Worm (Caenorhabditis elegans) whole organism, mixed stage, embryonic: ENCODE results near the gene npr-13.
A peak's percentile ranks its signal among the peaks of the same experiment; 100 is the strongest.

Experiments
- M03D4.4 ChIP-seq: sonication (generic microtip); optimal IDR thresholded peaks from 2 replicates; lab custom pipeline; 2017; ENCODE audit warnings: mild to moderate bottlenecking, missing genetic modification characterization, missing compliant biosample characterization
- bed-3 ChIP-seq: fragments of 200-800 bp; sonication (Bioruptor generic); optimal IDR thresholded peaks from 3 replicates; lab custom pipeline; 2018; ENCODE audit warnings: mild to moderate bottlenecking, missing genetic modification characterization, moderate library complexity, missing compliant biosample characterization
- blmp-1 ChIP-seq: fragments of 150-350 bp; optimal IDR thresholded peaks from 2 replicates; lab custom pipeline; 2014; ENCODE audit warnings: missing biosample characterization, missing genetic modification characterization
- ceh-39 ChIP-seq: fragments of 150-350 bp; optimal IDR thresholded peaks from 2 replicates; lab custom pipeline; 2014; ENCODE audit warnings: missing biosample characterization, missing genetic modification characterization
- ceh-43 ChIP-seq: fragments of 200-800 bp; sonication (Bioruptor generic); optimal IDR thresholded peaks from 2 replicates; lab custom pipeline; 2018; ENCODE audit warnings: mild to moderate bottlenecking, missing genetic modification characterization, moderate library complexity, missing compliant biosample characterization
- ceh-83 ChIP-seq: fragments of 200-800 bp; sonication (Bioruptor generic); optimal IDR thresholded peaks from 2 replicates; lab custom pipeline; 2018; ENCODE audit warnings: mild to moderate bottlenecking, missing genetic modification characterization, missing compliant biosample characterization
- ces-1 ChIP-seq: fragments of 150-350 bp; optimal IDR thresholded peaks from 2 replicates; lab custom pipeline; 2014; ENCODE audit warnings: missing biosample characterization, missing genetic modification reagents, missing genetic modification characterization
- cnd-1 ChIP-seq: fragments of 200-800 bp; sonication (Bioruptor generic); optimal IDR thresholded peaks from 2 replicates; lab custom pipeline; 2018; ENCODE audit warnings: mild to moderate bottlenecking, missing genetic modification characterization, missing compliant biosample characterization
- drap-1 ChIP-seq: fragments of 200-800 bp; sonication (Bioruptor generic); optimal IDR thresholded peaks from 3 replicates; lab custom pipeline; 2018; ENCODE audit warnings: mild to moderate bottlenecking, missing genetic modification characterization, missing compliant biosample characterization
- elt-1 ChIP-seq: sonication (generic microtip); optimal IDR thresholded peaks from 2 replicates; lab custom pipeline; 2017; ENCODE audit warnings: missing genetic modification characterization, mild to moderate bottlenecking, missing compliant biosample characterization, antibody characterized with exemption, moderate library complexity, borderline replicate concordance; ENCODE audit not compliant: insufficient read depth
- elt-3 ChIP-seq: fragments of 150-350 bp; optimal IDR thresholded peaks from 2 replicates; lab custom pipeline; 2014; ENCODE audit warnings: missing biosample characterization, missing genetic modification characterization
- flh-1 ChIP-seq: fragments of 200-800 bp; sonication (Bioruptor generic); optimal IDR thresholded peaks from 2 replicates; lab custom pipeline; 2018; ENCODE audit warnings: mild to moderate bottlenecking, missing genetic modification characterization, moderate library complexity, missing compliant biosample characterization
- ham-2 ChIP-seq: fragments of 200-800 bp; sonication (Bioruptor generic); optimal IDR thresholded peaks from 2 replicates; lab custom pipeline; 2018; ENCODE audit warnings: mild to moderate bottlenecking, missing genetic modification characterization, missing compliant biosample characterization
- hlh-1 ChIP-seq: fragments of 150-350 bp; optimal IDR thresholded peaks from 2 replicates; lab custom pipeline; 2014; ENCODE audit warnings: missing biosample characterization, missing genetic modification reagents, missing genetic modification characterization
- lin-13 ChIP-seq: fragments of 150-350 bp; optimal IDR thresholded peaks from 2 replicates; lab custom pipeline; 2014; ENCODE audit warnings: missing biosample characterization, missing genetic modification characterization
- lin-32 ChIP-seq: fragments of 200-800 bp; sonication (Bioruptor generic); optimal IDR thresholded peaks from 2 replicates; lab custom pipeline; 2018; ENCODE audit warnings: mild to moderate bottlenecking, missing genetic modification characterization, missing compliant biosample characterization
- lsy-2 ChIP-seq: fragments of 150-350 bp; optimal IDR thresholded peaks from 2 replicates; lab custom pipeline; 2014; ENCODE audit warnings: missing biosample characterization, missing genetic modification characterization
- mab-5 ChIP-seq: fragments of 150-350 bp; optimal IDR thresholded peaks from 2 replicates; lab custom pipeline; 2014; ENCODE audit warnings: missing biosample characterization, missing genetic modification characterization
- mep-1 ChIP-seq: fragments of 150-350 bp; optimal IDR thresholded peaks from 2 replicates; lab custom pipeline; 2017; ENCODE audit warnings: missing biosample characterization, missing genetic modification reagents, missing genetic modification characterization, inconsistent platforms
- mls-2 ChIP-seq: sonication (generic microtip); optimal IDR thresholded peaks from 2 replicates; lab custom pipeline; 2016; ENCODE audit warnings: mild to moderate bottlenecking, missing genetic modification characterization, moderate library complexity, missing compliant biosample characterization
- nhr-12 ChIP-seq: fragments of 150-350 bp; optimal IDR thresholded peaks from 2 replicates; lab custom pipeline; 2014; ENCODE audit warnings: missing biosample characterization, missing genetic modification characterization
- nhr-2 ChIP-seq: fragments of 150-350 bp; optimal IDR thresholded peaks from 2 replicates; lab custom pipeline; 2014; ENCODE audit warnings: missing biosample characterization, missing genetic modification characterization
- nhr-237 ChIP-seq: fragments of 150-350 bp; optimal IDR thresholded peaks from 2 replicates; lab custom pipeline; 2014; ENCODE audit warnings: missing biosample characterization, missing genetic modification characterization
- nhr-28 ChIP-seq: fragments of 150-350 bp; optimal IDR thresholded peaks from 2 replicates; lab custom pipeline; 2014; ENCODE audit warnings: missing biosample characterization, missing genetic modification characterization
- nhr-76 ChIP-seq: sonication (generic microtip); optimal IDR thresholded peaks from 2 replicates; lab custom pipeline; 2017; ENCODE audit warnings: missing biosample characterization, missing genetic modification characterization
- pha-4 ChIP-seq: fragments of 150-350 bp; optimal IDR thresholded peaks from 2 replicates; lab custom pipeline; 2018; ENCODE audit warnings: missing biosample characterization, missing genetic modification reagents, missing genetic modification characterization
- sem-2 ChIP-seq: fragments of 200-800 bp; sonication (Bioruptor generic); optimal IDR thresholded peaks from 2 replicates; lab custom pipeline; 2018; ENCODE audit warnings: mild to moderate bottlenecking, missing genetic modification characterization, missing compliant biosample characterization
- snpc-4 ChIP-seq: fragments of 150-350 bp; optimal IDR thresholded peaks from 2 replicates; lab custom pipeline; 2014; ENCODE audit warnings: missing biosample characterization, missing genetic modification characterization
- sptf-1 ChIP-seq: sonication (generic microtip); optimal IDR thresholded peaks from 2 replicates; lab custom pipeline; 2017; ENCODE audit warnings: mild to moderate bottlenecking, missing genetic modification characterization, moderate library complexity, missing compliant biosample characterization
- tbx-8 ChIP-seq: fragments of 200-800 bp; sonication (Bioruptor generic); optimal IDR thresholded peaks from 2 replicates; lab custom pipeline; 2018; ENCODE audit warnings: mild to moderate bottlenecking, missing genetic modification characterization, moderate library complexity, missing compliant biosample characterization
- unc-120 ChIP-seq: sonication (generic microtip); optimal IDR thresholded peaks from 2 replicates; lab custom pipeline; 2017; ENCODE audit warnings: missing genetic modification characterization, missing compliant biosample characterization; ENCODE audit not compliant: poor library complexity, severe bottlenecking
- unc-39 ChIP-seq: fragments of 150-350 bp; optimal IDR thresholded peaks from 2 replicates; lab custom pipeline; 2014; ENCODE audit warnings: missing biosample characterization, missing genetic modification characterization
- unc-62 ChIP-seq: fragments of 150-350 bp; optimal IDR thresholded peaks from 2 replicates; lab custom pipeline; 2014; ENCODE audit warnings: missing biosample characterization, missing genetic modification reagents, missing genetic modification characterization
- zip-8 ChIP-seq: fragments of 150-350 bp; optimal IDR thresholded peaks from 2 replicates; lab custom pipeline; 2014; ENCODE audit warnings: missing biosample characterization, missing genetic modification characterization
- ztf-11 ChIP-seq: fragments of 150-350 bp; optimal IDR thresholded peaks from 2 replicates; lab custom pipeline; 2014; ENCODE audit warnings: missing biosample characterization, missing genetic modification characterization

npr-13 gene

DNA sequence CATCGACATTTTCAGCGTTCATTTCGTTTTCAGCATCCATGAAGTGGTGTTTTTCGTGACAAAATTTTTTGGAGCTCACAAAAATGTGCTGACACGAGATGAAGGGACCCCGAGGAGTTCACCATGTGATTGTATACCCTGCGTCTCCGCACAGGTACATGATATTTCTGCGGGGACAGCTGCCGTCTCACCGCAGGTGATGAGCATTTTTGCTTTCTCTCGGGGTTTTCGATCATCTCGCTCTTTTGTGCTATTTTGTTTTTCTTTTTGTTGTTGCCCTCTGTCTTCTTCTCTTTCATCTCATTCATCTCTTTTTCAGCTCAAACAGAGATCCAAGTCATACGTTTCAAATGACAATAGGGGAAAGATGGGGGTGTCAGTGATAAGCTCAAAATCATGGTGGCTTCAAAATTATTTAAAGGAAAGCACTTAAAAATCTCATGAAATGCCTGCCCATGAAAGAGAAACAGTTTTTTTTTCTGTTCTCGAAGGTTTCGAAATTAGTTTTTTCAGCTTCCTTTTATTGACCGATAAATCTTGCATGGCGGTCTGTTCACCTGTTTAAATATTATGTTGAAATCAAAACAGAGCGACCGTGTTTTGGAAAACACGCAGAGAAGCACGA lies 11.0 kb downstream of the npr-13 start, which contains the start of gene ret-1:
Gene ret-1, minus strand, starts transcription at position 123 of the 625 bp plus-strand sequence.
- TF ChIP-seq ztf-11 (no peak), lsy-2 (tag; lab: Kevin White, UChicago) (no peak), nhr-2 (no peak), unc-62 (GFP tag; lab: Kevin White, UChicago) (peak; percentile 73), snpc-4 (tag; lab: Kevin White, UChicago) (no peak), sptf-1 (tag; lab: Kevin White, UChicago) (no peak), M03D4.4 (tag; lab: Kevin White, UChicago) (no peak), lin-13 (tag; lab: Kevin White, UChicago) (no peak), blmp-1 (tag; lab: Kevin White, UChicago) (no peak), ces-1 (GFP tag; lab: Kevin White, UChicago) (no peak), nhr-76 (no peak), hlh-1 (tag; lab: Kevin White, UChicago) (peak; percentile 96), lin-32 (GFP tag; lab: Kevin White, UChicago) (no peak), elt-3 (tag; lab: Kevin White, UChicago) (no peak), nhr-28 (no peak), zip-8 (tag; lab: Kevin White, UChicago) (no peak), mab-5 (tag; lab: Kevin White, UChicago) (no peak), unc-120 (peak; percentile 69)

DNA sequence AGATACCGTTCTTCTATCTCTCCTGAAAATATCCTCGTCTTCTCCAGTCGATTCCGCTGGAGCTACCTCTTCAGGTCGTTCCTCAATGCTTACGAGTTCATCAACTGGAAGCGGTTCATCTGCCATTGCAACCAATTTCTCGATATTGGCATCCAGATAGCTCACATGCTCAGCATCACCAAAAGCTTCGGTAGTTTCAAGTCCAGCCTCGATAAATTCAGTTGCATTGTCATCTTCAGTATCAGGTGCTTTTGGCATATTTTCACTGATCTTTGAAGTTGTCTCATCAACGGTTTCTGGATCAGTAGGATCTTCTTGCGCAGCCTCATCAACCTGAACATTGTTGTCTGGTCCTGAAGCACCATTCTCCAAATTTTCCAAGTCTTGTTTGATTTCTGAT lies 16.7 kb downstream of the npr-13 start:
- TF ChIP-seq zip-8 (tag; lab: Kevin White, UChicago): no peak
- no peak for TF ChIP-seq ceh-43 (GFP tag; lab: Kevin White, UChicago)
- TF ChIP-seq drap-1 (GFP tag; lab: Kevin White, UChicago): no peak
- TF ChIP-seq lsy-2 (tag; lab: Kevin White, UChicago): no peak
- TF ChIP-seq tbx-8 (GFP tag; lab: Kevin White, UChicago): no peak
- TF ChIP-seq nhr-237 (tag; lab: Kevin White, UChicago): no peak
- TF ChIP-seq elt-3 (tag; lab: Kevin White, UChicago): no peak
- TF ChIP-seq nhr-76: no peak

DNA sequence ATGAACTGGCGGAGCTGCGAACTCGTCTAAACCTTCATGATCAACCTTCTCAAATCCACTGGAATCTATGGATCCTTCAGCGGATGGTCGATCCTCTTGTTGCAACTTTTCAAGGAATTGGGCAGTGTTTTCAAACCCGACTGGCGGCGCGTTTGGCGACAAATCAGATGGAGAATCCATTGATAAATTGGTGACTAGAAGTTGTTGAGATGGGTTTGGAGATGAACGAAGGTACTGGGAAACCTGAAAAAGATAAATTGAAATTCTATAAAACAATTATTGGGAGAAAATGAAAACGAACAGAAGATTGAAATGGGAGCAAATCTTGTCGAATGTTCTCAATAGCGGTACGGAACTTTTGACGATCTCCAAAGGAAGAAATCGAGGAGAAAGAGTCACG lies 20.3 kb downstream of the npr-13 start:
- no peak for TF ChIP-seq ceh-43 (GFP tag; lab: Kevin White, UChicago)

DNA sequence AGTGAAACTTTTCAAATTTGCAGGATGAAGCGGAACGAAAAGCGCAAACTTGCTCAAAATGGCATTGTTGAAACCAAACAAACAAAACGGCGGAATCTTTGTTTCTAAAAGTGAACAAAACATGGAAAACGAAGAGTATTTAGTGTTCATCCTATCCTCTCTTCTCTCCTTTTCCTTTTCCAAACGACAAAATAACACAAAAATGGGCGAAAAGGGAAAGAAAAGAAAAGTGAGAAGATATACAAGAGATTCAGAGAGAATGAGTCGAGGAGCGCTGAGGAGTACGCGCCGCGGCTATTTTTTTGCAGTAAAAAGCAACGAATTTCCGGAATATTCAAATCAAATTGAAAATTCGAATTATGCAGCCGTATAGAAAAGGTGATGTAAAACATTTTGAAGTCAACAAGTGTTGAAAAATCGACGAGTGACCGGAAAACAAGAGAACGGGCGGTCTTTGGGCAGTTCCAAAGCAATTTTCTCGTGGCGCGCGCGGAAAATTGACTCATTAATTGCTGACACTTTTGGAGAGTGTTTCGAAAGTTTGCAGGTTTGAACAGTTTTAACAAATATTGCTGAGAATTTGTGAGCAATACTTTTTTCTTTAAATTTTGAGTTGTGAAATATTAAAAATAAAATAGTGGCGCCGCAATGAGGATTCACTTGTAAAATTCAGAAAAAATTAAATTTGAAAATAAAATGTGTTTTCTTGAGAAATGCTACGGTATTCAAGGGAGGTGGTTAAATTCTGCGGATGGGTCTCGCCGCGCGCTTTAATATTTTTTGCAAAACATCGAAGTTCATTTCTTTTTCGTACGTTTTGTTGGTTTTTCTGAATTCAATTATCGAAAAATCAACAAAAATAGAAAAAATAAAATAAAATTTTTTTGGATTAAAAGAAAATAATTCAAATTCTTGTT lies 23.1 kb downstream of the npr-13 start:
- TF ChIP-seq nhr-237 (tag; lab: Kevin White, UChicago) (no peak), ces-1 (GFP tag; lab: Kevin White, UChicago) (peak; percentile 39)

DNA sequence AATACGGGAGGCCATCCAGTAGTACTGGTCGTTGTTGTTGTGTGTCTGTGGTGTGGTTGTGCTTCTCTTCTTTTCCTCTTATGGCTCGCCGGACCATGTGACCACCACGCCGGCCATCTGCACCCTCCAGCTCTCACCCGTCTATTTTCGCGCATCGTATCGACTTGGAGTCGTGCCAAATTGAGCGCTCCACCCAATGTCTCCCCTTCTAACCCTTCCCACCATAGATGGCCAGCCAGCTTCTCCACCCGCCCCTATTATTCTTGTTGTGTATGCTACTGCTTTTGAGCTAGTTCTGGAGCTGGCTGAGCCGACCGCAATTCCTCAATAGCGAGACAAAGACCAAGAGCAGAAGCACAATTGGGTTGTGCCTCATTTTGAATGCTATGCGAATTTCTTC lies 25.2 kb downstream of the npr-13 start:
- TF ChIP-seq M03D4.4 (tag; lab: Kevin White, UChicago) (no peak), ces-1 (GFP tag; lab: Kevin White, UChicago) (peak; percentile 60), hlh-1 (tag; lab: Kevin White, UChicago) (no peak), pha-4 (tag; lab: Kevin White, UChicago) (no peak), mls-2 (tag; lab: Kevin White, UChicago) (peak; percentile 1), lin-32 (GFP tag; lab: Kevin White, UChicago) (peak; percentile 52), sptf-1 (tag; lab: Kevin White, UChicago) (peak; percentile 8), ceh-83 (GFP tag; lab: Kevin White, UChicago) (no peak), nhr-28 (no peak), cnd-1 (tag; lab: Kevin White, UChicago) (peak; percentile 62), drap-1 (GFP tag; lab: Kevin White, UChicago) (peak; percentile 40), bed-3 (no peak), flh-1 (GFP tag; lab: Kevin White, UChicago) (no peak), unc-120 (peak; percentile 6), ham-2 (GFP tag; lab: Kevin White, UChicago) (no peak), zip-8 (tag; lab: Kevin White, UChicago) (no peak), nhr-76 (no peak), elt-3 (tag; lab: Kevin White, UChicago) (no peak), blmp-1 (tag; lab: Kevin White, UChicago) (no peak), mep-1 (tag; lab: Kevin White, UChicago) (peak; percentile 23), lsy-2 (tag; lab: Kevin White, UChicago) (no peak), unc-39 (tag; lab: Kevin White, UChicago) (no peak), elt-1 (no peak), ztf-11 (peak; percentile 17), ceh-39 (tag; lab: Kevin White, UChicago) (no peak), snpc-4 (tag; lab: Kevin White, UChicago) (no peak), nhr-237 (tag; lab: Kevin White, UChicago) (no peak), lin-13 (tag; lab: Kevin White, UChicago) (no peak), unc-62 (GFP tag; lab: Kevin White, UChicago) (no peak), sem-2 (no peak), nhr-12 (tag; lab: Kevin White, UChicago) (no peak), nhr-2 (no peak), mab-5 (tag; lab: Kevin White, UChicago) (no peak), ceh-43 (GFP tag; lab: Kevin White, UChicago) (no peak), tbx-8 (GFP tag; lab: Kevin White, UChicago) (no peak)
